Fruit fly (Drosophila melanogaster): Measurements from ENCODE around the gene CG11262.

CG11262 gene

dm6 chr3L:13032085-13032914 is 37.4 kb downstream of the CG11262 start (continued):
- TF ChIP-seq Lpt (GFP tag; optimal IDR thresholded peaks at IDR 0.05) (no peak), CG2120 (GFP tag; optimal IDR thresholded peaks at IDR 0.05) (no peak), sens (GFP tag) (peak; percentile 85), Dip3 (GFP tag; optimal IDR thresholded peaks at IDR 0.05) (no peak), CG5180 (GFP tag; optimal IDR thresholded peaks at IDR 0.05) (no peak), cwo (GFP tag; optimal IDR thresholded peaks at IDR 0.05) (no peak), Scr (GFP tag; IDR thresholded peaks at IDR 0.05; ENCODE audit: partially characterized antibody) (peak; percentile 65), HmgZ (tag; optimal IDR thresholded peaks at IDR 0.05) (no peak), CG12391 (tag; optimal IDR thresholded peaks at IDR 0.05) (peak; percentile 53), CG3995 (GFP tag; optimal IDR thresholded peaks at IDR 0.05) (peak; percentile 96), sob (GFP tag; IDR thresholded peaks at IDR 0.05) (no peak), Kr (GFP tag; optimal IDR thresholded peaks at IDR 0.05) (no peak), sc (optimal IDR thresholded peaks at IDR 0.05) (no peak), sc (GFP tag; optimal IDR thresholded peaks at IDR 0.05) (no peak), CG9817 (tag; optimal IDR thresholded peaks at IDR 0.05) (no peak), CG1647 (GFP tag; optimal IDR thresholded peaks at IDR 0.05) (no peak), Xrp1 (GFP tag; IDR thresholded peaks at IDR 0.05) (no peak), CG6683 (GFP tag; optimal IDR thresholded peaks at IDR 0.05) (no peak), wdn (GFP tag; IDR thresholded peaks at IDR 0.05) (no peak), pnt (GFP tag; optimal IDR thresholded peaks at IDR 0.05) (no peak), Mes4 (GFP tag; optimal IDR thresholded peaks at IDR 0.05) (no peak), HLH3B (GFP tag; IDR thresholded peaks at IDR 0.05) (no peak), CG2875 (GFP tag; optimal IDR thresholded peaks at IDR 0.05) (peak; percentile 2), tx (GFP tag; optimal IDR thresholded peaks at IDR 0.05) (no peak), sqz (GFP tag; optimal IDR thresholded peaks at IDR 0.05) (peak; percentile 16), CG1233 (GFP tag; optimal IDR thresholded peaks at IDR 0.05) (no peak), Hr3 (GFP tag; optimal IDR thresholded peaks at IDR 0.05) (peak; percentile 16), Ada2b (GFP tag; IDR thresholded peaks at IDR 0.05) (no peak), NFAT (GFP tag; IDR thresholded peaks at IDR 0.05) (peak; percentile 31; the same call in 1 of the 2 replicates), D19A (tag; optimal IDR thresholded peaks at IDR 0.05) (peak; percentile 23), CG10274 (GFP tag; optimal IDR thresholded peaks at IDR 0.05) (no peak), hkb (optimal IDR thresholded peaks at IDR 0.05) (no peak), hkb (GFP tag; IDR thresholded peaks at IDR 0.05) (no peak), CG1602 (GFP tag; optimal IDR thresholded peaks at IDR 0.05) (no peak), CG11696 (GFP tag; IDR thresholded peaks at IDR 0.05) (no peak), unpg (GFP tag; optimal IDR thresholded peaks at IDR 0.05) (no peak), CG7745 (tag; optimal IDR thresholded peaks at IDR 0.05) (peak; percentile 69), zfh2 (GFP tag; optimal IDR thresholded peaks at IDR 0.05) (no peak), dmrt11E (tag; optimal IDR thresholded peaks at IDR 0.05) (peak; percentile 47), Nf-YC (tag; optimal IDR thresholded peaks at IDR 0.05) (no peak), CG3847 (GFP tag; IDR thresholded peaks at IDR 0.05) (no peak), emc (GFP tag; optimal IDR thresholded peaks at IDR 0.05) (no peak), ac (GFP tag; optimal IDR thresholded peaks at IDR 0.05) (no peak), CG10366 (GFP tag; IDR thresholded peaks at IDR 0.05) (no peak), Max (GFP tag; optimal IDR thresholded peaks at IDR 0.05) (no peak), CG6254 (GFP tag; optimal IDR thresholded peaks at IDR 0.05) (no peak), Hand (GFP tag; optimal IDR thresholded peaks at IDR 0.05) (no peak), fd3F (GFP tag; optimal IDR thresholded peaks at IDR 0.05) (no peak), bigmax (GFP tag; optimal IDR thresholded peaks at IDR 0.05) (no peak), CG6689 (GFP tag; IDR thresholded peaks at IDR 0.05) (no peak), Bgb (GFP tag; IDR thresholded peaks at IDR 0.05; ENCODE audit: partially characterized antibody) (no peak)

Measured in whole organism, embryonic.